Fruit fly (Drosophila melanogaster) whole organism, embryonic: ENCODE results near the gene CG15641.

ENCODE experiments used
- Antp ChIP-seq: fragments of 200-800 bp; sonication (Bioruptor generic); optimal IDR thresholded peaks from 3 replicates; lab custom pipeline; 2016; ENCODE audit warnings: missing biosample characterization, missing genetic modification characterization
- BEAF-32 ChIP-seq: fragments of 200-800 bp; sonication (Bioruptor generic); optimal IDR thresholded peaks from 3 replicates; lab custom pipeline; 2017; ENCODE audit warnings: missing biosample characterization, missing genetic modification characterization, mild to moderate bottlenecking, moderate library complexity, missing genetic modification reagents
- CG10209 ChIP-seq: fragments of 200-800 bp; sonication (Bioruptor generic); optimal IDR thresholded peaks from 3 replicates; lab custom pipeline; 2017; ENCODE audit warnings: missing biosample characterization, mild to moderate bottlenecking, missing genetic modification characterization, missing genetic modification reagents
- CG13123 ChIP-seq: fragments of 200-800 bp; sonication (Bioruptor generic); optimal IDR thresholded peaks from 2 replicates; lab custom pipeline; 2016; ENCODE audit warnings: missing biosample characterization, missing genetic modification characterization
- CG13624 ChIP-seq: fragments of 200-800 bp; sonication (Bioruptor generic); optimal IDR thresholded peaks from 2 replicates; lab custom pipeline; 2016; ENCODE audit warnings: missing biosample characterization, missing genetic modification characterization
- CG14014 ChIP-seq: fragments of 200-800 bp; sonication (Bioruptor generic); IDR thresholded peaks from 2 replicates; pipeline ENCODE4 v1.3.6; 2022; ENCODE audit warnings: missing biosample characterization, missing genetic modification characterization
- CG1602 ChIP-seq: fragments of 200-800 bp; sonication (Bioruptor generic); optimal IDR thresholded peaks from 3 replicates; lab custom pipeline; 2016; ENCODE audit warnings: missing biosample characterization, missing genetic modification characterization
- CG16779 ChIP-seq: fragments of 200-800 bp; sonication (Bioruptor generic); IDR thresholded peaks from 2 replicates; pipeline ENCODE4 v1.3.6; 2022; ENCODE audit warnings: missing biosample characterization, missing genetic modification characterization
- CG17912 ChIP-seq: fragments of 200-800 bp; sonication (Bioruptor generic); optimal IDR thresholded peaks from 2 replicates; lab custom pipeline; 2018; ENCODE audit warnings: missing biosample characterization, mild to moderate bottlenecking, missing genetic modification characterization
- CG1792 ChIP-seq: fragments of 200-800 bp; sonication (Bioruptor generic); optimal IDR thresholded peaks from 2 replicates; lab custom pipeline; 2016; ENCODE audit warnings: missing biosample characterization, missing genetic modification characterization
- CG18619 ChIP-seq: fragments of 200-800 bp; sonication (Bioruptor generic); optimal IDR thresholded peaks from 3 replicates; lab custom pipeline; 2017; ENCODE audit warnings: missing biosample characterization, mild to moderate bottlenecking, missing genetic modification characterization
- CG2712 ChIP-seq: fragments of 200-800 bp; optimal IDR thresholded peaks from 3 replicates; lab custom pipeline; 2019; ENCODE audit warnings: missing biosample characterization, mild to moderate bottlenecking, missing genetic modification characterization, moderate library complexity
- CG3065 ChIP-seq: fragments of 200-800 bp; sonication (Bioruptor generic); optimal IDR thresholded peaks from 2 replicates; lab custom pipeline; 2016; ENCODE audit warnings: missing biosample characterization, missing genetic modification characterization
- CG4617 ChIP-seq: fragments of 200-800 bp; sonication (Bioruptor generic); optimal IDR thresholded peaks from 3 replicates; lab custom pipeline; 2016; ENCODE audit warnings: missing biosample characterization, missing genetic modification characterization, borderline replicate concordance
- CG8478 ChIP-seq: fragments of >200 bp; optimal IDR thresholded peaks from 2 replicates; lab custom pipeline; 2018
- CG9215 ChIP-seq: fragments of 200-800 bp; sonication (Bioruptor generic); IDR thresholded peaks from 2 replicates; pipeline ENCODE4 v1.3.6; 2022; ENCODE audit warnings: missing biosample characterization, missing genetic modification characterization
- CG9876 ChIP-seq: fragments of 200-800 bp; sonication (Bioruptor generic); optimal IDR thresholded peaks from 2 replicates; lab custom pipeline; 2016; ENCODE audit warnings: missing biosample characterization, missing genetic modification characterization
- CTCF ChIP-seq: fragments of 200-800 bp; sonication (Bioruptor generic); optimal IDR thresholded peaks from 2 replicates; lab custom pipeline; 2017; ENCODE audit warnings: missing biosample characterization, mild to moderate bottlenecking, missing genetic modification characterization, moderate library complexity
- D19B ChIP-seq: fragments of 200-800 bp; sonication (Bioruptor generic); optimal IDR thresholded peaks from 2 replicates; lab custom pipeline; 2017; ENCODE audit warnings: missing biosample characterization, mild to moderate bottlenecking, missing genetic modification characterization
- Dip3 ChIP-seq: fragments of 200-800 bp; sonication (Bioruptor generic); optimal IDR thresholded peaks from 3 replicates; lab custom pipeline; 2016; ENCODE audit warnings: missing biosample characterization, missing genetic modification characterization
- Dll ChIP-seq: fragments of 200-800 bp; sonication (Bioruptor generic); IDR thresholded peaks from 4 replicates; pipeline ENCODE4 v1.3.6; 2022; ENCODE audit warnings: missing biosample characterization, missing genetic modification characterization; ENCODE audit not compliant: partially characterized antibody
- Doc2 ChIP-seq: fragments of 200-800 bp; sonication (Bioruptor generic); IDR thresholded peaks from 2 replicates; pipeline ENCODE4 v1.3.6; 2022; ENCODE audit warnings: missing biosample characterization, missing genetic modification characterization
- E2f1 ChIP-seq: fragments of 200-800 bp; sonication (Bioruptor generic); IDR thresholded peaks from 2 replicates; pipeline ENCODE4 v1.3.6; 2022; ENCODE audit warnings: missing biosample characterization, missing genetic modification characterization
- Ets65A ChIP-seq: fragments of 200-800 bp; sonication (Bioruptor generic); peaks from one replicate; lab custom pipeline; 2016; ENCODE audit warnings: missing biosample characterization, missing genetic modification characterization
- Ets97D ChIP-seq: fragments of 200-800 bp; sonication (Bioruptor generic); optimal IDR thresholded peaks from 3 replicates; lab custom pipeline; 2016; ENCODE audit warnings: missing biosample characterization, missing genetic modification characterization
- Fer2 ChIP-seq: fragments of 200-800 bp; sonication (Bioruptor generic); optimal IDR thresholded peaks from 2 replicates; lab custom pipeline; 2018; ENCODE audit warnings: missing biosample characterization, mild to moderate bottlenecking, missing genetic modification characterization, moderate library complexity
- HLH4C ChIP-seq: fragments of 200-800 bp; sonication (Bioruptor generic); IDR thresholded peaks from 3 replicates; pipeline ENCODE4 v1.3.6; 2022; ENCODE audit warnings: missing biosample characterization, missing genetic modification characterization; ENCODE audit not compliant: partially characterized antibody
- HLH54F ChIP-seq: fragments of 200-800 bp; sonication (Bioruptor generic); optimal IDR thresholded peaks from 3 replicates; lab custom pipeline; 2016; ENCODE audit warnings: missing biosample characterization, missing genetic modification characterization
- Hey ChIP-seq: fragments of 200-800 bp; sonication (Bioruptor generic); optimal IDR thresholded peaks from 3 replicates; lab custom pipeline; 2018; ENCODE audit warnings: missing biosample characterization, mild to moderate bottlenecking, missing genetic modification characterization
- HmgD ChIP-seq: fragments of 200-800 bp; sonication (Bioruptor generic); optimal IDR thresholded peaks from 3 replicates; lab custom pipeline; 2016; ENCODE audit warnings: missing biosample characterization, missing genetic modification characterization
- Hmr ChIP-seq: fragments of 200-800 bp; sonication (Bioruptor generic); optimal IDR thresholded peaks from 3 replicates; lab custom pipeline; 2017; ENCODE audit warnings: mild to moderate bottlenecking, missing biosample characterization, missing genetic modification reagents, missing genetic modification characterization
- Stat92E ChIP-seq, 3 experiments: fragments of >200 bp in 2 of 3; fragments of 200-800 bp in 1 of 3; sonication (Bioruptor generic) in 1 of 3; optimal IDR thresholded peaks; 2 replicates each; lab custom pipeline; 2017 to 2019; ENCODE audit warnings: missing biosample characterization in 3 of 3, missing genetic modification characterization in 3 of 3, mild to moderate bottlenecking in 1 of 3, moderate library complexity in 1 of 3
- TFAM ChIP-seq: fragments of 200-800 bp; sonication (Bioruptor generic); optimal IDR thresholded peaks from 2 replicates; lab custom pipeline; 2017; ENCODE audit warnings: missing biosample characterization, missing genetic modification characterization, inconsistent platforms
- abd-A ChIP-seq: fragments of 200-800 bp; sonication (Bioruptor generic); optimal IDR thresholded peaks from 3 replicates; lab custom pipeline; 2019; ENCODE audit warnings: missing biosample characterization, mild to moderate bottlenecking, missing genetic modification characterization, moderate library complexity
- al ChIP-seq: fragments of 200-800 bp; sonication (Bioruptor generic); IDR thresholded peaks from 2 replicates; pipeline ENCODE4 v1.3.6; 2022; ENCODE audit warnings: missing biosample characterization, missing genetic modification characterization
- ap ChIP-seq: fragments of 200-800 bp; sonication (Bioruptor generic); IDR thresholded peaks from 2 replicates; pipeline ENCODE4 v1.3.6; 2022; ENCODE audit warnings: missing biosample characterization, missing genetic modification characterization
- cas ChIP-seq: fragments of 200-800 bp; sonication (Bioruptor generic); IDR thresholded peaks from 2 replicates; pipeline ENCODE4 v1.3.6; 2022; ENCODE audit warnings: missing biosample characterization, missing genetic modification characterization
- dmrt99B ChIP-seq: fragments of 200-800 bp; sonication (Bioruptor generic); optimal IDR thresholded peaks from 2 replicates; lab custom pipeline; 2018; ENCODE audit warnings: missing biosample characterization, mild to moderate bottlenecking, missing genetic modification characterization, moderate library complexity
- esg ChIP-seq: fragments of 200-800 bp; sonication (Bioruptor generic); conservative IDR thresholded peaks from 2 replicates; pipeline ENCODE4 v1.3.6; 2022; ENCODE audit warnings: missing biosample characterization, missing genetic modification characterization
- fd102C ChIP-seq: fragments of 200-800 bp; sonication (Bioruptor generic); optimal IDR thresholded peaks from 2 replicates; lab custom pipeline; 2018; ENCODE audit warnings: missing biosample characterization, mild to moderate bottlenecking, missing genetic modification characterization, moderate library complexity
- h ChIP-seq: fragments of >200 bp; optimal IDR thresholded peaks from 2 replicates; lab custom pipeline; 2017
- mam ChIP-seq: fragments of 200-800 bp; sonication (Bioruptor generic); optimal IDR thresholded peaks from 3 replicates; lab custom pipeline; 2016; ENCODE audit warnings: missing biosample characterization, missing genetic modification characterization
- nerfin-1 ChIP-seq: fragments of 200-800 bp; sonication (Bioruptor generic); optimal IDR thresholded peaks from 3 replicates; lab custom pipeline; 2019; ENCODE audit warnings: missing biosample characterization, mild to moderate bottlenecking, missing genetic modification characterization, moderate library complexity
- onecut ChIP-seq: fragments of 200-800 bp; sonication (Bioruptor generic); IDR thresholded peaks from 2 replicates; pipeline ENCODE4 v1.3.6; 2022; ENCODE audit warnings: missing biosample characterization, missing genetic modification characterization
- otp ChIP-seq: fragments of 200-800 bp; sonication (Bioruptor generic); IDR thresholded peaks from 3 replicates; pipeline ENCODE4, ENCODE4 v1.3.6; 2022; ENCODE audit warnings: missing biosample characterization, missing genetic modification characterization
- row ChIP-seq: fragments of 200-800 bp; sonication (Bioruptor generic); IDR thresholded peaks from 3 replicates; pipeline ENCODE4 v1.3.6; 2022; ENCODE audit warnings: missing biosample characterization, missing genetic modification characterization
- sc ChIP-seq, 3 experiments: fragments of >200 bp in 2 of 3; fragments of 200-800 bp in 1 of 3; sonication (Bioruptor generic) in 1 of 3; optimal IDR thresholded peaks; 2 replicates in 2 of 3; 3 replicates in 1 of 3; lab custom pipeline; 2017; ENCODE audit warnings: mild to moderate bottlenecking in 1 of 3, missing biosample characterization in 1 of 3, missing genetic modification characterization in 1 of 3, missing genetic modification reagents in 1 of 3
- sens ChIP-seq: fragments of 200-800 bp; sonication (Bioruptor generic); peaks from one replicate; lab custom pipeline; 2016; ENCODE audit warnings: missing biosample characterization, missing genetic modification characterization
- sima ChIP-seq: fragments of 200-800 bp; sonication (Bioruptor generic); optimal IDR thresholded peaks from 2 replicates; lab custom pipeline; 2016; ENCODE audit warnings: missing biosample characterization, missing genetic modification characterization
- slou ChIP-seq: fragments of 200-800 bp; sonication (Bioruptor generic); optimal IDR thresholded peaks from 3 replicates; lab custom pipeline; 2016; ENCODE audit warnings: missing biosample characterization, missing genetic modification characterization
- sr ChIP-seq: fragments of 200-800 bp; sonication (Bioruptor generic); IDR thresholded peaks from 3 replicates; pipeline ENCODE4 v1.3.6; 2022; ENCODE audit warnings: missing biosample characterization, missing genetic modification characterization
- ssp ChIP-seq: fragments of 200-800 bp; sonication (Bioruptor generic); IDR thresholded peaks from 2 replicates; pipeline ENCODE4 v1.3.6; 2022; ENCODE audit warnings: missing biosample characterization, missing genetic modification characterization
- tap ChIP-seq: fragments of 200-800 bp; optimal IDR thresholded peaks from 3 replicates; lab custom pipeline; 2019; ENCODE audit warnings: missing biosample characterization, mild to moderate bottlenecking, missing genetic modification characterization, moderate library complexity

CG15641 gene

DNA sequence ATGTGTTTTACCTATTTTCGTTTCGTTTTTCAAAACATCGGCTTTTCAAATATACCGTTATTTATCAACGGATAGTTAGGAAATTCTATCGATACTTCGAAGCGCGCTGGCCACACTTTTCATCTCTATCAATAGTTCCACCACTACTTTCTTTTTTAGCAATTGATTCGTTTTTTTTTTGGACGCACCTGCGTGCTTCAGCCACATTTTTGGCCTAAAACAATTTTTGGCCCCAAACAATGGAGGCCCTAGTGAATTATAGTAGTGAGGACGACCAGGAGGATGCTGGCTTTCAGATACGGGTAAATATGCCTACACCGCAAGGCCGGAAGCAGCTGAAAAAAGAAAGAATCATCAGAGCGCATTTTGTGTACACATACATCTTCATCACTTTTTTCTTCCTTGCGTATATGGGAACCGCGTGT, 14.6 kb downstream of the CG15641 start, which contains the start of gene CG6340 (continued):
- peak; percentile 21 for TF ChIP-seq CG4617 (GFP tag; lab: Kevin White, UChicago)
- no peak for TF ChIP-seq Fer2 (tag; lab: Kevin White, UChicago)
- TF ChIP-seq esg (GFP tag; lab: Robert Waterston, UW): no peak
- TF ChIP-seq Dip3 (GFP tag; lab: Kevin White, UChicago): no peak
- no peak for TF ChIP-seq abd-A (tag; lab: Kevin White, UChicago)
- no peak for TF ChIP-seq sc (optimal IDR thresholded peaks at IDR 0.05; lab: Kevin White, UChicago)
- TF ChIP-seq sc (GFP tag; optimal IDR thresholded peaks at IDR 0.05; lab: Kevin White, UChicago): no peak
- TF ChIP-seq tap (tag; lab: Kevin White, UChicago): no peak
- no peak for TF ChIP-seq fd102C
- TF ChIP-seq Stat92E (GFP tag; optimal IDR thresholded peaks at IDR 0.05; lab: Kevin White, UChicago): no peak
- no peak for TF ChIP-seq CG13123 (GFP tag; lab: Kevin White, UChicago)
- TF ChIP-seq dmrt99B (tag; lab: Kevin White, UChicago): no peak
- TF ChIP-seq row: 0 out of 3 replicates have a peak, but pooled peaks have one; percentile 13
- no peak for TF ChIP-seq Hey (tag; lab: Kevin White, UChicago)
- no peak for TF ChIP-seq HLH54F
- no peak for TF ChIP-seq al
- TF ChIP-seq otp (GFP tag; lab: Robert Waterston, UW): no peak
- TF ChIP-seq CG9876 (GFP tag; lab: Kevin White, UChicago): no peak
- TF ChIP-seq cas (GFP tag; lab: Robert Waterston, UW): no peak
- no peak for TF ChIP-seq D19B (GFP tag; lab: Kevin White, UChicago)
- peak; percentile 13 for TF ChIP-seq HmgD (GFP tag; lab: Kevin White, UChicago)
- no peak for TF ChIP-seq Hmr (GFP tag; lab: Kevin White, UChicago)
- TF ChIP-seq CG14014 (GFP tag; lab: Robert Waterston, UW): no peak
- TF ChIP-seq CG18619 (GFP tag; lab: Kevin White, UChicago): no peak
- no peak for TF ChIP-seq Ets65A (GFP tag; lab: Kevin White, UChicago)
- TF ChIP-seq TFAM (GFP tag; lab: Kevin White, UChicago): no peak
- TF ChIP-seq Doc2 (GFP tag; lab: Robert Waterston, UW): no peak
- TF ChIP-seq CG13624 (GFP tag; lab: Kevin White, UChicago): peak; percentile 19
- no peak for TF ChIP-seq CG8478 (lab: Kevin White, UChicago)
- no peak for TF ChIP-seq h (lab: Kevin White, UChicago)
- TF ChIP-seq nerfin-1: peak; percentile 24
- no peak for TF ChIP-seq CG9215 (GFP tag; lab: Robert Waterston, UW)
- TF ChIP-seq CG1602 (GFP tag; lab: Kevin White, UChicago): no peak
- TF ChIP-seq CG17912 (GFP tag; lab: Kevin White, UChicago): no peak
- TF ChIP-seq HLH4C (GFP tag; lab: Robert Waterston, UW): peak; percentile 70
- peak; percentile 60 for TF ChIP-seq Ets97D (GFP tag; lab: Kevin White, UChicago)
- peak; percentile 33; the same call in 1 of the 2 replicates for TF ChIP-seq onecut (GFP tag; lab: Robert Waterston, UW)
- TF ChIP-seq CG3065: no peak
- TF ChIP-seq sr (GFP tag; lab: Robert Waterston, UW): no peak
- peak; percentile 73; the same call in 3 of the 4 replicates for TF ChIP-seq Dll (GFP tag; lab: Robert Waterston, UW)
- TF ChIP-seq sens (GFP tag; lab: Kevin White, UChicago): peak; percentile 65
- no peak for TF ChIP-seq CTCF (GFP tag; lab: Kevin White, UChicago)
- TF ChIP-seq BEAF-32 (GFP tag; lab: Kevin White, UChicago): peak; percentile 84
- TF ChIP-seq Antp (GFP tag; lab: Kevin White, UChicago): no peak
- no peak for TF ChIP-seq CG1792 (GFP tag; lab: Kevin White, UChicago)
- TF ChIP-seq CG16779 (GFP tag; lab: Robert Waterston, UW): no peak
- TF ChIP-seq CG10209: no peak
- peak; percentile 10 for TF ChIP-seq CG2712 (tag; lab: Kevin White, UChicago)
- no peak for TF ChIP-seq mam (GFP tag; lab: Kevin White, UChicago)
- no peak for TF ChIP-seq ssp (GFP tag; lab: Robert Waterston, UW)
- TF ChIP-seq E2f1 (GFP tag; lab: Robert Waterston, UW): no peak
- TF ChIP-seq slou (GFP tag; lab: Kevin White, UChicago): no peak
- no peak for TF ChIP-seq sima (GFP tag; lab: Kevin White, UChicago)
- no peak for TF ChIP-seq ap (GFP tag; lab: Robert Waterston, UW)
